Fruit fly (Drosophila melanogaster) whole organism, embryonic: ENCODE data around the gene Sam-S.
A peak's percentile ranks its signal among the peaks of the same experiment; 100 is the strongest.

Experiments used
- Ada2b ChIP-seq: fragments of 200-800 bp; sonication (Bioruptor generic); IDR thresholded peaks from 2 replicates; pipeline ENCODE4 v1.3.6; 2022; ENCODE audit warnings: missing biosample characterization, missing genetic modification characterization
- BEAF-32 ChIP-seq: fragments of 200-800 bp; sonication (Bioruptor generic); optimal IDR thresholded peaks from 3 replicates; lab custom pipeline; 2017; ENCODE audit warnings: missing biosample characterization, missing genetic modification characterization, mild to moderate bottlenecking, moderate library complexity, missing genetic modification reagents
- Bgb ChIP-seq: fragments of 200-800 bp; sonication (Bioruptor generic); IDR thresholded peaks from 2 replicates; pipeline ENCODE4 v1.3.6; 2022; ENCODE audit warnings: missing biosample characterization, missing genetic modification characterization; ENCODE audit not compliant: partially characterized antibody
- CG10209 ChIP-seq: fragments of 200-800 bp; sonication (Bioruptor generic); optimal IDR thresholded peaks from 3 replicates; lab custom pipeline; 2017; ENCODE audit warnings: missing biosample characterization, mild to moderate bottlenecking, missing genetic modification characterization, missing genetic modification reagents
- CG10431 ChIP-seq: fragments of 200-800 bp; sonication (Bioruptor generic); optimal IDR thresholded peaks from 3 replicates; lab custom pipeline; 2018; ENCODE audit warnings: missing biosample characterization, mild to moderate bottlenecking, missing genetic modification characterization
- CG12744 ChIP-seq: fragments of 200-800 bp; sonication (Bioruptor generic); optimal IDR thresholded peaks from 2 replicates; lab custom pipeline; 2016; ENCODE audit warnings: missing biosample characterization, missing genetic modification characterization
- CG1647 ChIP-seq: fragments of 200-800 bp; sonication (Bioruptor generic); optimal IDR thresholded peaks from 3 replicates; lab custom pipeline; 2016; ENCODE audit warnings: missing biosample characterization, missing genetic modification characterization
- CG16863 ChIP-seq: fragments of 200-800 bp; sonication (Bioruptor generic); optimal IDR thresholded peaks from 3 replicates; lab custom pipeline; 2016; ENCODE audit warnings: missing biosample characterization, missing genetic modification characterization
- CG17612 ChIP-seq: fragments of 200-800 bp; sonication (Bioruptor generic); IDR thresholded peaks from 2 replicates; pipeline ENCODE4 v1.3.6; 2022; ENCODE audit warnings: missing biosample characterization, missing genetic modification characterization
- CG17802 ChIP-seq: fragments of 200-800 bp; sonication (Bioruptor generic); optimal IDR thresholded peaks from 2 replicates; lab custom pipeline; 2018; ENCODE audit warnings: missing biosample characterization, mild to moderate bottlenecking, missing genetic modification characterization, moderate library complexity
- CG2202 ChIP-seq: fragments of 200-800 bp; sonication (Bioruptor generic); optimal IDR thresholded peaks from 2 replicates; lab custom pipeline; 2018; ENCODE audit warnings: missing biosample characterization, mild to moderate bottlenecking, missing genetic modification characterization
- CG30403 ChIP-seq: fragments of 200-800 bp; sonication (Bioruptor generic); optimal IDR thresholded peaks from 3 replicates; lab custom pipeline; 2016; ENCODE audit warnings: missing biosample characterization, missing genetic modification characterization
- CG3838 ChIP-seq: fragments of 200-800 bp; sonication (Bioruptor generic); optimal IDR thresholded peaks from 3 replicates; lab custom pipeline; 2016; ENCODE audit warnings: missing biosample characterization, missing genetic modification characterization
- CG6765 ChIP-seq: fragments of 200-800 bp; sonication (Bioruptor generic); optimal IDR thresholded peaks from 3 replicates; lab custom pipeline; 2017; ENCODE audit warnings: missing biosample characterization, mild to moderate bottlenecking, missing genetic modification characterization
- CG7271 ChIP-seq: fragments of 200-800 bp; sonication (Bioruptor generic); optimal IDR thresholded peaks from 2 replicates; lab custom pipeline; 2018; ENCODE audit warnings: missing biosample characterization, mild to moderate bottlenecking, missing genetic modification characterization, moderate library complexity
- CG7372 ChIP-seq: fragments of 200-800 bp; sonication (Bioruptor generic); IDR thresholded peaks from 2 replicates; pipeline ENCODE4 v1.3.6; 2022; ENCODE audit warnings: missing biosample characterization, missing genetic modification characterization
- CG7928 ChIP-seq: fragments of 200-800 bp; sonication (Bioruptor generic); optimal IDR thresholded peaks from 2 replicates; lab custom pipeline; 2017; ENCODE audit warnings: missing biosample characterization, mild to moderate bottlenecking, missing genetic modification characterization
- CG9727 ChIP-seq: fragments of 200-800 bp; sonication (Bioruptor generic); optimal IDR thresholded peaks from 3 replicates; lab custom pipeline; 2017; ENCODE audit warnings: missing biosample characterization, mild to moderate bottlenecking, missing genetic modification characterization
- CG9932 ChIP-seq: fragments of 200-800 bp; sonication (Bioruptor generic); IDR thresholded peaks from 2 replicates; pipeline ENCODE4 v1.3.6; 2022; ENCODE audit warnings: missing biosample characterization, missing genetic modification characterization
- Camta ChIP-seq: fragments of 200-800 bp; sonication (Bioruptor generic); optimal IDR thresholded peaks from 2 replicates; lab custom pipeline; 2016; ENCODE audit warnings: missing biosample characterization, missing genetic modification characterization
- Hand ChIP-seq: fragments of 200-800 bp; sonication (Bioruptor generic); optimal IDR thresholded peaks from 2 replicates; lab custom pipeline; 2017; ENCODE audit warnings: mild to moderate bottlenecking, missing biosample characterization, missing genetic modification reagents, missing genetic modification characterization
- Hr39 ChIP-seq: fragments of >200 bp; optimal IDR thresholded peaks from 2 replicates; lab custom pipeline; 2017
- Kr ChIP-seq: fragments of 200-800 bp; sonication (Bioruptor generic); optimal IDR thresholded peaks from 2 replicates; lab custom pipeline; 2017; ENCODE audit warnings: missing biosample characterization, mild to moderate bottlenecking, missing genetic modification characterization
- Lim3 ChIP-seq: fragments of 200-800 bp; sonication (Bioruptor generic); IDR thresholded peaks from 2 replicates; pipeline ENCODE4 v1.3.6; 2022; ENCODE audit warnings: missing biosample characterization, missing genetic modification characterization
- Max ChIP-seq: fragments of 200-800 bp; sonication (Bioruptor generic); optimal IDR thresholded peaks from 2 replicates; lab custom pipeline; 2016; ENCODE audit warnings: missing biosample characterization, mild to moderate bottlenecking, missing genetic modification characterization
- NC2β ChIP-seq: fragments of 200-800 bp; sonication (Bioruptor generic); optimal IDR thresholded peaks from 2 replicates; lab custom pipeline; 2016; ENCODE audit warnings: missing biosample characterization, missing genetic modification characterization
- YL-1 ChIP-seq: fragments of 200-800 bp; sonication (Bioruptor generic); optimal IDR thresholded peaks from 3 replicates; lab custom pipeline; 2017; ENCODE audit warnings: missing biosample characterization, mild to moderate bottlenecking, missing genetic modification characterization
- ara ChIP-seq: fragments of 200-800 bp; sonication (Bioruptor generic); IDR thresholded peaks from 2 replicates; pipeline ENCODE4 v1.3.6; 2022; ENCODE audit warnings: missing biosample characterization, missing genetic modification characterization
- cg ChIP-seq: fragments of 200-800 bp; sonication (Bioruptor generic); optimal IDR thresholded peaks from 3 replicates; lab custom pipeline; 2019; ENCODE audit warnings: missing biosample characterization, mild to moderate bottlenecking, missing genetic modification characterization, moderate library complexity
- dan ChIP-seq: fragments of 200-800 bp; sonication (Bioruptor generic); IDR thresholded peaks from 2 replicates; pipeline ENCODE4 v1.3.6; 2022; ENCODE audit warnings: missing biosample characterization, missing genetic modification characterization
- ewg ChIP-seq: fragments of 200-800 bp; sonication (Bioruptor generic); optimal IDR thresholded peaks from 3 replicates; lab custom pipeline; 2017; ENCODE audit warnings: mild to moderate bottlenecking, missing biosample characterization, missing genetic modification reagents, missing genetic modification characterization
- exex ChIP-seq: fragments of 200-800 bp; sonication (Bioruptor generic); optimal IDR thresholded peaks from 4 replicates; lab custom pipeline; 2018; ENCODE audit warnings: missing biosample characterization, mild to moderate bottlenecking, missing genetic modification characterization, moderate library complexity
- eyg ChIP-seq: fragments of 200-800 bp; sonication (Bioruptor generic); optimal IDR thresholded peaks from 3 replicates; lab custom pipeline; 2016; ENCODE audit warnings: missing biosample characterization, missing genetic modification characterization
- fd3F ChIP-seq: fragments of 200-800 bp; sonication (Bioruptor generic); optimal IDR thresholded peaks from 2 replicates; lab custom pipeline; 2018; ENCODE audit warnings: missing biosample characterization, mild to moderate bottlenecking, missing genetic modification characterization, moderate library complexity
- fd64A ChIP-seq: fragments of 200-800 bp; sonication (Bioruptor generic); optimal IDR thresholded peaks from 3 replicates; lab custom pipeline; 2018; ENCODE audit warnings: missing biosample characterization, mild to moderate bottlenecking, missing genetic modification characterization
- fd96Cb ChIP-seq: fragments of 200-800 bp; sonication (Bioruptor generic); optimal IDR thresholded peaks from 2 replicates; lab custom pipeline; 2018; ENCODE audit warnings: missing biosample characterization, mild to moderate bottlenecking, missing genetic modification characterization, moderate library complexity
- gcm2 ChIP-seq: fragments of 200-800 bp; sonication (Bioruptor generic); optimal IDR thresholded peaks from 2 replicates; lab custom pipeline; 2016; ENCODE audit warnings: missing biosample characterization, missing genetic modification characterization
- gro ChIP-seq: fragments of 200-800 bp; sonication (Bioruptor generic); optimal IDR thresholded peaks from 2 replicates; lab custom pipeline; 2016; ENCODE audit warnings: missing biosample characterization, missing genetic modification characterization
- hb ChIP-seq: fragments of 200-800 bp; sonication (Bioruptor generic); IDR thresholded peaks from 3 replicates; pipeline ENCODE4 v1.3.6; 2022; ENCODE audit warnings: missing biosample characterization, missing genetic modification characterization; ENCODE audit not compliant: partially characterized antibody
- hkb ChIP-seq, 2 experiments: fragments of 200-800 bp in 1 of 2; fragments of >200 bp in 1 of 2; sonication (Bioruptor generic) in 1 of 2; IDR thresholded peaks in 1 of 2; optimal IDR thresholded peaks in 1 of 2; 2 replicates each; pipeline versions ENCODE4 v1.3.6 to Lab custom; 2017 to 2022; ENCODE audit warnings: missing biosample characterization in 1 of 2, missing genetic modification characterization in 1 of 2
- insv ChIP-seq, 2 experiments: fragments of 200-800 bp; sonication (Bioruptor generic); optimal IDR thresholded peaks; 3 replicates each; lab custom pipeline; 2016 to 2018; ENCODE audit warnings: missing biosample characterization in 2 of 2, missing genetic modification characterization in 2 of 2
- kah ChIP-seq: fragments of 200-800 bp; sonication (Bioruptor generic); optimal IDR thresholded peaks from 2 replicates; lab custom pipeline; 2018; ENCODE audit warnings: missing biosample characterization, mild to moderate bottlenecking, missing genetic modification characterization
- lilli ChIP-seq: fragments of 200-800 bp; sonication (Bioruptor generic); optimal IDR thresholded peaks from 3 replicates; lab custom pipeline; 2016; ENCODE audit warnings: missing biosample characterization, missing genetic modification characterization
- mirr ChIP-seq: fragments of 200-800 bp; sonication (Bioruptor generic); optimal IDR thresholded peaks from 3 replicates; lab custom pipeline; 2018; ENCODE audit warnings: missing biosample characterization, mild to moderate bottlenecking, missing genetic modification characterization
- oc ChIP-seq: fragments of 200-800 bp; sonication (Bioruptor generic); optimal IDR thresholded peaks from 2 replicates; lab custom pipeline; 2018; ENCODE audit warnings: missing biosample characterization, mild to moderate bottlenecking, missing genetic modification characterization, moderate library complexity
- pho ChIP-seq: fragments of 200-800 bp; sonication (Bioruptor generic); optimal IDR thresholded peaks from 2 replicates; lab custom pipeline; 2016; ENCODE audit warnings: missing biosample characterization, missing genetic modification characterization
- ro ChIP-seq: fragments of 200-800 bp; sonication (Bioruptor generic); IDR thresholded peaks from 2 replicates; pipeline ENCODE4 v1.3.6; 2022; ENCODE audit warnings: missing biosample characterization, missing genetic modification characterization
- sc ChIP-seq, 3 experiments: fragments of >200 bp in 2 of 3; fragments of 200-800 bp in 1 of 3; sonication (Bioruptor generic) in 1 of 3; optimal IDR thresholded peaks; 2 replicates in 2 of 3; 3 replicates in 1 of 3; lab custom pipeline; 2017; ENCODE audit warnings: mild to moderate bottlenecking in 1 of 3, missing biosample characterization in 1 of 3, missing genetic modification characterization in 1 of 3, missing genetic modification reagents in 1 of 3
- sens ChIP-seq: fragments of 200-800 bp; sonication (Bioruptor generic); peaks from one replicate; lab custom pipeline; 2016; ENCODE audit warnings: missing biosample characterization, missing genetic modification characterization
- sima ChIP-seq: fragments of 200-800 bp; sonication (Bioruptor generic); optimal IDR thresholded peaks from 2 replicates; lab custom pipeline; 2016; ENCODE audit warnings: missing biosample characterization, missing genetic modification characterization
- z ChIP-seq: fragments of 200-800 bp; sonication (Bioruptor generic); IDR thresholded peaks from 3 replicates; pipeline ENCODE4 v1.3.6; 2022; ENCODE audit warnings: missing biosample characterization, missing genetic modification characterization

The Sam-S gene

DNA sequence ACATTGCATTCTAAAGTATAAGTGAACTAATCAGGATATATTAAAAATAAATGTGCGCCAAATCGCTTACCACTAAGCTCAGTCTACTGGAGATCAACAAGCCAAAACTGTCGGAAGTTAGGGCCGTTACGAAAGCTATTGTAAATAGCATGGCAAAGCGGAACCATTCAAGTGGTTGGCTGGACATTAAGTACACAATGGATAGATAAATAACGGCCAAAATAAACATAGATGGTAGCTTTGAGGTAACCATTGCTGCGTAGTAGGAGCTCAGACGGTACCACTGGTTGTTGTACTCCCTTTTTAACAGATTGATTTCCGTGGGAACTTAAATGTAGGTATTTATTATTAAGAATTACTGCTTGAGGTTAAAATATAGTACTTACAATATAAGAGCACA lies 11.0 kb downstream of the Sam-S start (continued):
- TF ChIP-seq Hand (GFP tag; lab: Kevin White, UChicago) (no peak), fd3F (GFP tag; lab: Kevin White, UChicago) (peak; percentile 26), hb (no peak), gro (GFP tag; lab: Kevin White, UChicago) (no peak), CG3838 (GFP tag; lab: Kevin White, UChicago) (no peak), Max (GFP tag; lab: Kevin White, UChicago) (no peak), CG6765 (GFP tag; lab: Kevin White, UChicago) (peak; percentile 31), Ada2b (no peak), CG9727 (GFP tag; lab: Kevin White, UChicago) (no peak), hkb (optimal IDR thresholded peaks at IDR 0.05; lab: Kevin White, UChicago) (no peak), hkb (GFP tag; IDR thresholded peaks at IDR 0.05; lab: Robert Waterston, UW) (peak; percentile 56), BEAF-32 (GFP tag; lab: Kevin White, UChicago) (no peak), Lim3 (GFP tag; lab: Robert Waterston, UW) (no peak), CG30403 (no peak), CG10431 (no peak), sima (no peak), mirr (GFP tag; lab: Kevin White, UChicago) (peak; percentile 70), sens (GFP tag; lab: Kevin White, UChicago) (peak; percentile 66), Kr (no peak), exex (tag; lab: Kevin White, UChicago) (peak; percentile 11), Hr39 (lab: Kevin White, UChicago) (no peak), CG16863 (GFP tag; lab: Kevin White, UChicago) (no peak), fd96Cb (tag; lab: Kevin White, UChicago) (no peak), NC2β (GFP tag; lab: Kevin White, UChicago) (no peak), ara (GFP tag; lab: Robert Waterston, UW) (no peak), kah (GFP tag; lab: Kevin White, UChicago) (no peak), eyg (no peak), insv (GFP tag; optimal IDR thresholded peaks at IDR 0.05; lab: Kevin White, UChicago) (no peak), CG1647 (peak; percentile 10), fd64A (peak; percentile 57), CG7372 (GFP tag; lab: Robert Waterston, UW) (no peak), CG17612 (GFP tag; lab: Robert Waterston, UW) (no peak), z (no peak), ro (GFP tag; lab: Robert Waterston, UW) (no peak), Bgb (no peak), CG2202 (tag; lab: Kevin White, UChicago) (peak; percentile 4), oc (tag; lab: Kevin White, UChicago) (no peak), gcm2 (no peak), CG17802 (no peak), cg (no peak), pho (no peak), ewg (GFP tag; lab: Kevin White, UChicago) (no peak), Camta (GFP tag; lab: Kevin White, UChicago) (peak; percentile 5), CG9932 (GFP tag; lab: Robert Waterston, UW) (no peak), CG7271 (tag; lab: Kevin White, UChicago) (no peak), CG7928 (no peak), CG12744 (GFP tag; lab: Kevin White, UChicago) (no peak), CG10209 (GFP tag; lab: Kevin White, UChicago) (peak; percentile 19), YL-1 (no peak), sc (optimal IDR thresholded peaks at IDR 0.05; lab: Kevin White, UChicago) (no peak), sc (GFP tag; optimal IDR thresholded peaks at IDR 0.05; lab: Kevin White, UChicago) (no peak), dan (GFP tag; lab: Robert Waterston, UW) (no peak), lilli (GFP tag; lab: Kevin White, UChicago) (no peak)
